Fruit fly (Drosophila melanogaster): ENCODE measurements around the gene obst-H.
A peak's percentile ranks its signal among the peaks of the same experiment; 100 is the strongest.

DNA sequence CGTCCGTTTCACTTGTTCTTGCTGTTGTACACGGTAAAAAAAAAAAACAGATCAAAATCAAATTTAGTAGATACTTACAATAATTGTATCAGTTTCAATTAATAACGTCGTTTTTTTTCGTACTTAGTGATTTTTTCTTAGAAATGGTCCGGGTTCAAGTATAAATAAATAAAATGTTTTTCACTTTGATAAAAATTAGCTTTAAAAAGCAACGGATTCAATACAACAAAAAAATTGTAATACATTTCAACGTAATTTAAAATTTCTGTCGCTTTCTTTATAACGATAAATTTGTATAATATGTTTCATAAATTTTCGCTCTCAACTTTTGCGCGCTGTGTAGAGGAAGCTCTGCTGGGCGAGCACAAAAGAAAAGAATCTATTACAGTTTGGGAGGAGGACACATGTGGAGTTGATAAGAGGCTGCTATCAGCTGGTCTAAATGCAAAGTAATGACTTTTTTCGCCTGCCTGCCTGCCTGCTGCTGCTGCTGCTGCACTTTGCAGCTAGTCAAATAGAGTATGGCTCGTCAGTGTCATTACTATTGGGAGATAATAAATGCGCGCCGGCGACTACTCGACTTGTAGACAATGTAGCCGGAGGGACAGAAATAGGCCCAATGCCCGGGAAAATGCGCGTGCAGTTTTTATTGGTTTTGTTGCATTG lies 9.0 kb upstream of the obst-H start:
- TF ChIP-seq sr (GFP tag; IDR thresholded peaks at IDR 0.05) (no peak), Oli (tag; optimal IDR thresholded peaks at IDR 0.05) (peak; percentile 78)

Measured in whole organism, embryonic.